Worm (Caenorhabditis elegans) whole organism, midembryonic: Measurements from ENCODE around the gene F57G12.2.

Source experiments
- T22C8.4 ChIP-seq: fragments of 200-800 bp; sonication (Bioruptor generic); IDR thresholded peaks from 2 replicates; pipeline ENCODE4 v1.3.6; 2022; ENCODE audit warnings: missing genetic modification characterization, missing compliant biosample characterization
- cog-1 ChIP-seq: sonication (generic microtip); optimal IDR thresholded peaks from 2 replicates; lab custom pipeline; 2016; ENCODE audit warnings: missing genetic modification characterization, missing compliant biosample characterization
- flt-1 ChIP-seq: fragments of 200-800 bp; sonication (Bioruptor generic); IDR thresholded peaks from 2 replicates; pipeline ENCODE4 v1.3.6; 2022; ENCODE audit warnings: missing genetic modification characterization, missing compliant biosample characterization
- klf-2 ChIP-seq: fragments of 200-800 bp; sonication (Bioruptor generic); conservative IDR thresholded peaks from 2 replicates; pipeline ENCODE4 v1.3.6; 2022; ENCODE audit warnings: missing genetic modification reagents, missing genetic modification characterization, missing compliant biosample characterization
- med-1 ChIP-seq: sonication (generic microtip); optimal IDR thresholded peaks from 2 replicates; lab custom pipeline; 2017; ENCODE audit warnings: missing genetic modification characterization, mild to moderate bottlenecking, missing compliant biosample characterization, antibody characterized with exemption, missing genetic modification reagents; ENCODE audit not compliant: insufficient read depth
- ref-1 ChIP-seq: fragments of 200-800 bp; sonication (Bioruptor generic); conservative IDR thresholded peaks from 2 replicates; pipeline ENCODE4 v1.3.6; 2022; ENCODE audit warnings: missing genetic modification reagents, missing genetic modification characterization, missing compliant biosample characterization
- tab-1 ChIP-seq: fragments of 200-800 bp; sonication (Bioruptor generic); IDR thresholded peaks from 2 replicates; pipeline ENCODE4 v1.3.6; 2022; ENCODE audit warnings: missing genetic modification characterization, missing compliant biosample characterization
- ztf-23 ChIP-seq: fragments of 200-800 bp; sonication (Bioruptor generic); IDR thresholded peaks from 2 replicates; pipeline ENCODE4 v1.3.6; 2022; ENCODE audit warnings: missing genetic modification reagents, missing genetic modification characterization, missing compliant biosample characterization
- ztf-29 ChIP-seq: fragments of 200-800 bp; sonication (Bioruptor generic); IDR thresholded peaks from 2 replicates; pipeline ENCODE4 v1.3.6; 2022; ENCODE audit warnings: missing genetic modification reagents, missing genetic modification characterization, missing compliant biosample characterization

Gene F57G12.2

DNA sequence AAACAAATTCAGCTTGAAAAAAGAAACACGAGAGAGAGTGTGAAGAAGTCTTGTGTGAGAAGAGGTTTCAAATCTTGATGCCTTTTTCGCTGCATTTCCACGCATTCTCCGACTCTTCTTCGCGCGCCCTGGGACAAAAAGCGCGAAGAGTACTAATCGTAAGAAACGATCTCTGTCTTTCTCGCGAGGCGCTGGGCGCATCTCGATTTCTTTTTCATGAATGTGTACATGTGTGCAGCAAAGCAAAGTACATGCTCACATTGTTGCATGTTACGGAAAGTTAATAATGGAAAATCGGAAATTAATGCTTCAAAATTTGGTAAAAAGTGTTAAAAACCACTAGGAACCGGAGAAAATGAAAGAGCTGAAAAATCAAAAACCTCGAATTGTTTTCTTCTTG, 17.7 kb upstream of the F57G12.2 start:
- TF ChIP-seq T22C8.4 (GFP tag; lab: Robert Waterston, UW) = no peak
- TF ChIP-seq med-1 (GFP tag; lab: Kevin White, UChicago) = no peak
- no peak for TF ChIP-seq ztf-23 (GFP tag; lab: Robert Waterston, UW)
- no peak for TF ChIP-seq cog-1 (tag; lab: Kevin White, UChicago)
- TF ChIP-seq flt-1 = no peak
- TF ChIP-seq tab-1 = no peak
- no peak for TF ChIP-seq ztf-29 (GFP tag; lab: Robert Waterston, UW)
- TF ChIP-seq ref-1 (GFP tag; lab: Robert Waterston, UW) = no peak
- no peak for TF ChIP-seq klf-2 (GFP tag; lab: Robert Waterston, UW)

DNA sequence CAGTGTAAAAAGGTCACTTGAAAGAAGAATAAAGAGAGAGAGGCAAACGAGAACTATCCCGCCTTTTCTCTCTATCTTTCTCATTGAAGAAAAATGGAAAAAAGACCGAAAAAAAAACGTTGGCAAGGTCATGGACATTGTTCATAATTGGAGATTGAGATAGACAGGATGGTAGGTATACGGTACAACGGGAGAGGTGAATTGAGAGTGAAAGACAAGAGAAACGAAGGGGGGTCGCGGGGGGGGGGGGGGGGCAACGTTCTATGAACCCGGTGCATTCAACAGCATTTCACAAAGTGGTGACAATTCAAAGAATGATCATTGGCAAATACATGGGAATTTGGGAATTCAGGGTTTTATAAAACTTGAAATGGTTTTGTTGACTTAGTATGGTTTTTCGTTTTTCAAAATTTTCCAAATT, 17.0 kb upstream of the F57G12.2 start:
- TF ChIP-seq flt-1 (0 out of 2 replicates have a peak, but pooled peaks have one; percentile 46), cog-1 (tag; lab: Kevin White, UChicago) (no peak), med-1 (GFP tag; lab: Kevin White, UChicago) (no peak), ztf-29 (GFP tag; lab: Robert Waterston, UW) (no peak)

DNA sequence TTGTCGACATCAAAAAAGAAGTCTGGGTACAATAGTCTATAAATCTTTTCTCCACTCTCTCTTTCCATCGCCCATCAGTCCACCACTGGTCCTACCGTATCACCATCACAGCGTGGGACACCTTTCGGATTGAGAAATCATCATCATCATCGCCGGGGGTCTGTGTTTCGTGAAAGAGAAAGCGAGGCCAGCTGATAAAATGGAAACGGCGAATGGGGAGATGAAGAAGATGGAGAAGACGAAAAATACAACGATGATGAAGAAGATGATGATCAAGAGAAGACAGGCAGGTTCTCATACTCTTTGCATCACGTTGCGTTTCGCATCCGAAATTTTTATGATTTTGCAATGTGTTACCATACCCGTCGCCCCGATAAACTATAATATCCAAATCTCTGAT, 16.5 kb upstream of the F57G12.2 start:
- no peak for TF ChIP-seq ztf-29 (GFP tag; lab: Robert Waterston, UW)
- no peak for TF ChIP-seq klf-2 (GFP tag; lab: Robert Waterston, UW)
- no peak for TF ChIP-seq T22C8.4 (GFP tag; lab: Robert Waterston, UW)
- TF ChIP-seq med-1 (GFP tag; lab: Kevin White, UChicago) = no peak
- no peak for TF ChIP-seq ref-1 (GFP tag; lab: Robert Waterston, UW)
- TF ChIP-seq cog-1 (tag; lab: Kevin White, UChicago) = no peak
- no peak for TF ChIP-seq ztf-23 (GFP tag; lab: Robert Waterston, UW)
- no peak for TF ChIP-seq flt-1
- no peak for TF ChIP-seq tab-1

DNA sequence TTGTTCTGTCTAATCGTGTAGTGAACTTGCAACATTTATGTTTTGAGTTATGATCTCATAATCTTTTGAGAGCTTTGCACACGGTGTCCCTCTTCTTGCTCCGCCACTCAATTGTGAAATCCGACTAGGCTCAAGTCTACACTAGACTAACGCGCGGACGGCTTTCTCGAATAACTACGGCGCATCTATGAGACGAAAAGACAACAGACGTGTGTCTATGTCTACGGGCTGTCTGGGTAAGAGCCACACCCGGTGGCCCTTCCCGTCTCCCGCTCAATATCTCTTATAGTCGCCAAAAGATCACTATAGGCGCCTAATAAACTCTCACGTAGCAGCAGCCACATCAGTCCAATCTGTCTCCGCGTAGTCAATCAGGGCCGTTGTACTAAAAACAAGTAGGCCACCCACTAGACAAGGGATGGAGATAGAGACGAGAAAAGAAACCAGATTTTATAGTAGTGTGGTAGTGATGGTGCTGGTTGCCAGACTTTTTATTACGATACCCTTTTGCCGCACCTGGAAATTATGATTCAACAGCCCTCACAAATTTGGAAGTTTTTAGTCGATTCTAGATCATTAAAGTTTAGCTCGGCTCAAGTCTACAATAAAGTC, 15.9 kb upstream of the F57G12.2 start:
- no peak for TF ChIP-seq T22C8.4 (GFP tag; lab: Robert Waterston, UW)
- TF ChIP-seq ztf-29 (GFP tag; lab: Robert Waterston, UW) = no peak
- no peak for TF ChIP-seq ztf-23 (GFP tag; lab: Robert Waterston, UW)
- TF ChIP-seq ref-1 (GFP tag; lab: Robert Waterston, UW) = no peak
- TF ChIP-seq flt-1 = no peak
- no peak for TF ChIP-seq klf-2 (GFP tag; lab: Robert Waterston, UW)
- no peak for TF ChIP-seq tab-1

DNA sequence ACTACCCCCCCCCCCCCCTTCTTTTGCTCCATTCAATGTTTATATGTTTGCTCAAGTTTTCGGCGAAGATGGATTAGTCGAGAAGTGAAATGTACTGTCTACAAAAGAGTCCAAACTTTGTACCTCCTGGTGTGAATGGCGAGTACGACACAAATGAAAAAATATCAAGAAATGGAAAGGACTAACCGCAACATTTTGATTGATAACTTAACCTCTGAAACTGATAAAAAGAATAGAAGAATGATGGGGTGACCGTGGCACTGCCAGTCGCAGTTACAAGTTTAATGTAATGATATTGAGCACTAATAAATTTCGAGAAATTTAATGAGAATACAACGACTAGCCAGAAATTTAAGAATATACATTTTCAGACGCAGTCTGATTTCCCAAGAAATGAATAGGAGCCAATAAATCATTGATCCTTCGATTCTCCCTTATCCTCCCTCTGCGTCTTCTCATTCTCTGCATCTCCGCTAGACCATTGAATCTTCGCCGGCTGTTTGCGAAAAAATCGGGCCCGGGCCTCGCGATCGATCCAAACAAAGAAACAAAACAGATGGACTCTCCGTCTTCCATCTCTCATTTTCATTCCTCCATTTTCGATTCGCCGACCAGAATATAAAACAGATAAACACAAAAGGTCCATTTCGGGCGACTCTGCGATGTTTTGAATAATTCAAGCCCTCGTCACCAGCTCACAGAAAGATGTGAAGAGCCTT, 15.0 kb upstream of the F57G12.2 start:
- TF ChIP-seq T22C8.4 (GFP tag; lab: Robert Waterston, UW) = peak; percentile 31; the same call in 1 of the 2 replicates
- no peak for TF ChIP-seq cog-1 (tag; lab: Kevin White, UChicago)

DNA sequence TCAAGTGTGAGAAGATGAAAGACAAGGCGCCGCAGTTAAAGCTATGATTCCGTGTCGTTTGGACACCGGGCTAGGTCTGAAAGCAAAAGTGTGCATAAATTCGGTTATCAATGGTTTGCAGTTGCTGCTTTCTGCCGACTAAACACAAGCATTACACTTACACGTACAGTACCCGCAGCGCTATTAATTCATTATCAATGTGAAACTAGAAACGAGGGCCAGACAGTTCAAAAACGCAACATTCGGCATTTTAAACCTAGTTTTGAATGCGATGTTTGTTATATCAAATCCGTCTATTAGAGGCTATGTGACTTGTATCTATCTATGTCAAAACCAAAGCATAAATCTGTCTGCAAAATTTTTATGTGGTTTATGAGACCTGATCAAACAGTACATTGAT, 14.1 kb upstream of the F57G12.2 start:
- TF ChIP-seq med-1 (GFP tag; lab: Kevin White, UChicago) (no peak), cog-1 (tag; lab: Kevin White, UChicago) (no peak), flt-1 (no peak), ztf-23 (GFP tag; lab: Robert Waterston, UW) (no peak), ztf-29 (GFP tag; lab: Robert Waterston, UW) (no peak), T22C8.4 (GFP tag; lab: Robert Waterston, UW) (no peak), ref-1 (GFP tag; lab: Robert Waterston, UW) (no peak), klf-2 (GFP tag; lab: Robert Waterston, UW) (no peak), tab-1 (no peak)

DNA sequence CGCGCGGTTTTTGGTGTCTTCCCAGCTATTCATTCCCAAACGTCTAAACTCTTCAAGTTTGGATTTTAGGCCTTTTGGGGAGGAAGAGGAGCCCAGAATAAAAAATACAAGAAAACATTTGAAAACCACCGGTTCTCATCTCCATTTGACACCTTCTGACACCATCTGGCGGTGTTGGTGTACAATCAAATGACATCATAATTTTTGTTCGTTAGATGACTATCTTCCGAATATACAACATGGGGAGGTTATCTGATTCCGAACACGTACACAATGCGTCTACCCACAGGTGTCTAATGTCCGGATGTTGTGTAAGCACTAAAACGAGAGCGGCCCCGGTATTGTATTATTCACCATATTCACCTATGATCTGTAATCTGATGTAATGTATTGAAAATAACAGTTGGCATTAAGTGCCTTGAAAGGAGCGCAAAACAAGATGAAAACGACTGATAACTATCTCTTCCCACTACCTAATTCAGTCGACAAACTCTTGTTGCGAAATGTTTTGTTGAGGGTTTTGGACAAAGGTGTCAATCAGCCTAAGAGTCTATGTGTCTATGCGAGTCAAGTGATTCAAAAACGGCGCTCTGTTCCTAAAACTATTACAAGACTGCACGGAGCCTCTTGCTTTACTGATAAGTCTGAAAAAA, 12.8 kb upstream of the F57G12.2 start:
- TF ChIP-seq med-1 (GFP tag; lab: Kevin White, UChicago) (no peak), ztf-29 (GFP tag; lab: Robert Waterston, UW) (no peak), tab-1 (no peak), flt-1 (no peak), ztf-23 (GFP tag; lab: Robert Waterston, UW) (no peak), ref-1 (GFP tag; lab: Robert Waterston, UW) (no peak), T22C8.4 (GFP tag; lab: Robert Waterston, UW) (no peak), cog-1 (tag; lab: Kevin White, UChicago) (no peak), klf-2 (GFP tag; lab: Robert Waterston, UW) (no peak)

DNA sequence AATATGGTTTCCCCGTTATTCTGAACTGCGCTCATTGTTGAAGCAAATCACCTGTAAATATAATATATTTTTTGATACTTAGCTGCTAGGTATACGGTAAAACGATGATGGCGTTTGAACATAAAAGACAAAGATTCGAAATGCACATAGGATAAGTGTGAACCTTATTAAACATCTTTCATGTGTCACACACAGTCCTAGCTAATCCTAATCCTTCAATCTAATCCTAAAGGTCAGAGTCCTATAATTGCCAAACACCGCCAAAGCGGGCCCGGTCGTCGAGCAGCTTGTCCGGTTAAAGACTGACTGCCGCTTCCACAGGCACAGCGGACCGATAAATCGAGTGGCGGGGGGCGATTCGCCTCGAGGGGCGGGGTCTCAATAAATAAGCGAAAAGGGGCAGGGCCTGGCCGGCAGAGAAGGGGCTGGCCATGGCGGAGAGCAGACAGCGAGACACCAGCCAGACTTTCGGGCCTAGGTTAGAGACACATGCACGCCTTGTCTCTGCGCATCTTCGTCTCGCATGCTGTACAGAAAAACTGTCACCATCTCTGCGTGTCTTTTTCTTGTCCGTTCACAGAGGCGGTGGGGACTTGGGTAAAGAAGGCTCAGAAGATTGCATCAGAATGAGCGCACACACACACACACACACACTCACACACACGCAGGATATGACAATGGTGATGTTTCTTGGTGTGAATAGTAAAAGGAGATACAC, 11.9 kb upstream of the F57G12.2 start, which contains the start of gene F57G12.1:
F57G12.1 (minus strand) TSS at position 51 of the 718 bp plus-strand sequence.
- TF ChIP-seq tab-1 (peak; percentile 59; the same call in 1 of the 2 replicates), ref-1 (GFP tag; lab: Robert Waterston, UW) (no peak), flt-1 (0 out of 2 replicates have a peak, but pooled peaks have one; percentile 66), ztf-29 (GFP tag; lab: Robert Waterston, UW) (no peak), cog-1 (tag; lab: Kevin White, UChicago) (peak; percentile 85), klf-2 (GFP tag; lab: Robert Waterston, UW) (0 out of 2 replicates have a peak, but pooled peaks have one; percentile 16)

DNA sequence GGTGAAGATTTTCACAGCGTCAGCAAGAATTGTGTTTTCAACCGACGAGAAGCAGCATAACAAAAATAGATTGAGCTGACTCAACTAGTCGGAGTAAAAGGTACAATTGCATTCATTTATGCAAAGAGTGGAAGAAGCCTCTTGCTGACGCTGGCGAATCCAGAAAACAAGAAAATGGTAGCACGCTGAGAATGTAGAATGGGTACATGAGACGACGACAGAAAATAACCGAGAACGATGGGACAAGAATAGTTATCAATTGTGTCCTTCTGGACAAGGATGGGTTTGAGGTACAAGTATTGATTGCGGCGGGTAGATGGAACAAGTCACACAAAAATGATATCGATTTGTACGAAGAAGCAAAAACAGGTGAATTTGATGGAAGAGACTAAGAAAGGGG, 9.5 kb upstream of the F57G12.2 start:
- no peak for TF ChIP-seq flt-1
- TF ChIP-seq T22C8.4 (GFP tag; lab: Robert Waterston, UW) = 0 out of 2 replicates have a peak, but pooled peaks have one; percentile 7
